Worm (Caenorhabditis elegans) whole organism, mixed stage, embryonic: Measurements from ENCODE around the gene Y71H2AM.14.
A peak's percentile ranks its signal among the peaks of the same experiment; 100 is the strongest.

Experiments
- blmp-1 ChIP-seq: fragments of 150-350 bp; optimal IDR thresholded peaks from 2 replicates; lab custom pipeline; 2014; ENCODE audit warnings: missing biosample characterization, missing genetic modification characterization
- lin-13 ChIP-seq: fragments of 150-350 bp; optimal IDR thresholded peaks from 2 replicates; lab custom pipeline; 2014; ENCODE audit warnings: missing biosample characterization, missing genetic modification characterization
- mls-2 ChIP-seq: sonication (generic microtip); optimal IDR thresholded peaks from 2 replicates; lab custom pipeline; 2016; ENCODE audit warnings: mild to moderate bottlenecking, missing genetic modification characterization, moderate library complexity, missing compliant biosample characterization

ce11 chrIII:2698740-2699139 lies 47.7 kb downstream of the Y71H2AM.14 start, which contains the start of gene slc-30A9:
- TF ChIP-seq lin-13: peak; percentile 12
- no peak for TF ChIP-seq mls-2
- TF ChIP-seq blmp-1 (tag; lab: Kevin White, UChicago): no peak
